Worm (Caenorhabditis elegans): ENCODE measurements around the gene lgc-20.

DNA sequence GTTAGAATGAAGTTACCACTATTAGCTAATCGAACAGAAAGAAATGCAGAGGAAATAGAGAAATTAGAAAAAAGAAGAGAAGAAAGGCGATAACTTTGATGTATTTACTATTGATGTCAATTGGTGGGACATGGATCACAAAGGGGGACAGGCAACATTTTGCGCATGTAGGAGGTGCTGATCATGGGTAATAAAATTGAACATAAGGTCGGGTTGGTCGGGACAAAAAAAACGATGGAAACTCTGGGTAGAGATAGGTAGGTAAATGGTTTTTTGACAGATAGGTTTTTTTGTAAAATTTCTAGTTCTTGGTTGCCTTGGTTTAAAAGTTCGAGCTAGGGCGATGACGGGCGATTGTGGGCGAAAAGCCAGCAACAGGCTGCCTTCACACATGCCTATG, 47.5 kb upstream of the lgc-20 start, which contains the start of gene shn-1:
- TF ChIP-seq him-1 (tag; optimal IDR thresholded peaks at IDR 0.05) (no peak), dao-5 (tag; optimal IDR thresholded peaks at IDR 0.05) (no peak)

Measured in whole organism, L4/young adult.